Worm (Caenorhabditis elegans) whole organism, young adult: ENCODE data around the gene C16D9.6.
A peak's percentile ranks its signal among the peaks of the same experiment; 100 is the strongest.

ENCODE experiments used
- B0261.1 ChIP-seq: sonication (generic microtip); optimal IDR thresholded peaks from 2 replicates; lab custom pipeline; 2016; ENCODE audit warnings: mild to moderate bottlenecking, missing genetic modification characterization, moderate library complexity, missing compliant biosample characterization
- B0336.3 ChIP-seq: fragments of 200-800 bp; sonication (Bioruptor generic); IDR thresholded peaks from 2 replicates; pipeline ENCODE4 v1.3.6; 2022; ENCODE audit warnings: missing genetic modification characterization, missing compliant biosample characterization
- F10E7.11 ChIP-seq: sonication (generic microtip); optimal IDR thresholded peaks from 2 replicates; lab custom pipeline; 2017; ENCODE audit warnings: mild to moderate bottlenecking, missing genetic modification characterization, moderate library complexity, missing compliant biosample characterization
- F23B12.7 ChIP-seq: sonication (generic microtip); optimal IDR thresholded peaks from 2 replicates; lab custom pipeline; 2017; ENCODE audit warnings: missing genetic modification characterization, mild to moderate bottlenecking, missing compliant biosample characterization, antibody characterized with exemption, moderate library complexity; ENCODE audit not compliant: insufficient read depth
- F37B4.10 ChIP-seq: fragments of 200-800 bp; sonication (Bioruptor generic); IDR thresholded peaks from 2 replicates; pipeline ENCODE4 v1.3.6; 2022; ENCODE audit warnings: missing genetic modification characterization, missing compliant biosample characterization
- F39B2.1 ChIP-seq: fragments of 200-800 bp; sonication (Bioruptor generic); IDR thresholded peaks from 2 replicates; pipeline ENCODE4 v1.3.6; 2022; ENCODE audit warnings: missing genetic modification reagents, missing genetic modification characterization, missing compliant biosample characterization
- F55B11.4 ChIP-seq: sonication (generic microtip); optimal IDR thresholded peaks from 2 replicates; lab custom pipeline; 2016; ENCODE audit warnings: missing compliant biosample characterization, missing genetic modification characterization, borderline replicate concordance; ENCODE audit not compliant: insufficient read depth
- T26A5.8 ChIP-seq: sonication (generic microtip); optimal IDR thresholded peaks from 2 replicates; lab custom pipeline; 2016; ENCODE audit warnings: missing genetic modification characterization, missing compliant biosample characterization
- Y53G8AR.9 ChIP-seq: fragments of 200-800 bp; sonication (Bioruptor generic); conservative IDR thresholded peaks from 2 replicates; pipeline ENCODE4 v1.3.6; 2022; ENCODE audit warnings: missing genetic modification reagents, missing genetic modification characterization, missing compliant biosample characterization
- Y79H2A.3 ChIP-seq: fragments of 200-800 bp; sonication (Bioruptor generic); conservative IDR thresholded peaks from 2 replicates; pipeline ENCODE4 v1.3.6; 2022; ENCODE audit warnings: missing genetic modification reagents, missing genetic modification characterization, missing compliant biosample characterization
- ZK185.1 ChIP-seq: sonication (generic microtip); optimal IDR thresholded peaks from 2 replicates; lab custom pipeline; 2016; ENCODE audit warnings: mild to moderate bottlenecking, missing genetic modification characterization, missing compliant biosample characterization; ENCODE audit not compliant: poor library complexity, severe bottlenecking
- ama-1 ChIP-seq, 3 experiments: fragments of 150-350 bp in 1 of 3; sonication (generic microtip) in 2 of 3; optimal IDR thresholded peaks; 2 replicates each; lab custom pipeline; 2014 to 2018; ENCODE audit warnings: missing biosample characterization in 2 of 3, missing genetic modification characterization in 2 of 3, missing genetic modification reagents in 2 of 3
- aptf-2 ChIP-seq: fragments of 200-800 bp; sonication (Bioruptor generic); conservative IDR thresholded peaks from 2 replicates; pipeline ENCODE4 v1.3.6; 2022; ENCODE audit warnings: missing genetic modification reagents, missing genetic modification characterization, missing compliant biosample characterization
- aptf-3 ChIP-seq: fragments of 200-800 bp; sonication (Bioruptor generic); IDR thresholded peaks from 2 replicates; pipeline ENCODE4 v1.3.6; 2022; ENCODE audit warnings: missing genetic modification characterization, missing compliant biosample characterization
- atf-7 ChIP-seq: sonication (generic microtip); optimal IDR thresholded peaks from 2 replicates; lab custom pipeline; 2017; ENCODE audit warnings: mild to moderate bottlenecking, missing genetic modification characterization, missing compliant biosample characterization
- cebp-1 ChIP-seq, 2 experiments: fragments of 200-800 bp in 1 of 2; sonication (Bioruptor generic) in 1 of 2; sonication (generic microtip) in 1 of 2; IDR thresholded peaks in 1 of 2; optimal IDR thresholded peaks in 1 of 2; 2 replicates each; pipeline versions ENCODE4 v1.3.6 to Lab custom; 2017 to 2022; ENCODE audit warnings: missing compliant biosample characterization in 2 of 2, missing genetic modification characterization in 2 of 2, mild to moderate bottlenecking in 1 of 2, missing genetic modification reagents in 1 of 2, moderate library complexity in 1 of 2
- cebp-2 ChIP-seq: fragments of 200-800 bp; sonication (Bioruptor generic); IDR thresholded peaks from 2 replicates; pipeline ENCODE4 v1.3.6; 2022; ENCODE audit warnings: missing genetic modification characterization, missing compliant biosample characterization
- ceh-100 ChIP-seq: fragments of 200-800 bp; sonication (Bioruptor generic); IDR thresholded peaks from 2 replicates; pipeline ENCODE4 v1.3.6; 2022; ENCODE audit warnings: missing genetic modification reagents, missing genetic modification characterization, missing compliant biosample characterization
- dox-1 ChIP-seq: fragments of 200-800 bp; sonication (Bioruptor generic); IDR thresholded peaks from 2 replicates; pipeline ENCODE4 v1.3.6; 2022; ENCODE audit warnings: missing genetic modification reagents, missing genetic modification characterization, missing compliant biosample characterization
- dpff-1 ChIP-seq: sonication (generic microtip); optimal IDR thresholded peaks from 2 replicates; lab custom pipeline; 2017; ENCODE audit warnings: mild to moderate bottlenecking, missing genetic modification characterization, missing compliant biosample characterization
- egl-18 ChIP-seq: fragments of 200-800 bp; sonication (Bioruptor generic); IDR thresholded peaks from 2 replicates; pipeline ENCODE4 v1.3.6; 2022; ENCODE audit warnings: missing genetic modification reagents, missing genetic modification characterization, missing compliant biosample characterization
- egrh-3 ChIP-seq: fragments of 200-800 bp; sonication (Bioruptor generic); IDR thresholded peaks from 2 replicates; pipeline ENCODE4 v1.3.6; 2022; ENCODE audit warnings: missing genetic modification reagents, missing genetic modification characterization, missing compliant biosample characterization
- ets-4 ChIP-seq: fragments of 200-800 bp; sonication (Bioruptor generic); optimal IDR thresholded peaks from 2 replicates; lab custom pipeline; 2018; ENCODE audit warnings: mild to moderate bottlenecking, missing genetic modification characterization, missing compliant biosample characterization
- let-607 ChIP-seq, 2 experiments: fragments of 200-800 bp in 1 of 2; sonication (Bioruptor generic) in 1 of 2; sonication (generic microtip) in 1 of 2; optimal IDR thresholded peaks; 2 replicates each; lab custom pipeline; 2016 to 2018; ENCODE audit warnings: mild to moderate bottlenecking in 2 of 2, missing compliant biosample characterization in 2 of 2, missing genetic modification characterization in 2 of 2, moderate library complexity in 2 of 2, missing genotype in 1 of 2
- lin-26 ChIP-seq: fragments of 200-800 bp; sonication (Bioruptor generic); IDR thresholded peaks from 2 replicates; pipeline ENCODE4 v1.3.6; 2022; ENCODE audit warnings: missing genetic modification reagents, missing genetic modification characterization, missing compliant biosample characterization
- lsy-27 ChIP-seq: sonication (generic microtip); optimal IDR thresholded peaks from 2 replicates; lab custom pipeline; 2017; ENCODE audit warnings: missing genetic modification characterization, mild to moderate bottlenecking, missing compliant biosample characterization, antibody characterized with exemption, missing genotype, borderline replicate concordance; ENCODE audit not compliant: insufficient read depth
- madf-3 ChIP-seq: fragments of 200-800 bp; sonication (Bioruptor generic); IDR thresholded peaks from 2 replicates; pipeline ENCODE4 v1.3.6; 2022; ENCODE audit warnings: missing genetic modification reagents, missing genetic modification characterization, missing compliant biosample characterization
- mes-4 ChIP-seq: sonication (generic microtip); optimal IDR thresholded peaks from 2 replicates; lab custom pipeline; 2016; ENCODE audit warnings: missing genotype, missing genetic modification characterization, missing compliant biosample characterization
- nfyb-1 ChIP-seq: fragments of 200-800 bp; sonication (Bioruptor generic); IDR thresholded peaks from 2 replicates; pipeline ENCODE4 v1.3.6; 2022; ENCODE audit warnings: missing genetic modification reagents, missing genetic modification characterization, missing compliant biosample characterization
- nhr-80 ChIP-seq: sonication (generic microtip); optimal IDR thresholded peaks from 2 replicates; lab custom pipeline; 2016; ENCODE audit warnings: missing genetic modification characterization, missing compliant biosample characterization
- nhr-90 ChIP-seq: sonication (generic microtip); optimal IDR thresholded peaks from 2 replicates; lab custom pipeline; 2016; ENCODE audit warnings: missing genotype, mild to moderate bottlenecking, missing genetic modification characterization, missing compliant biosample characterization
- pbrm-1 ChIP-seq: fragments of 200-800 bp; sonication (Bioruptor generic); IDR thresholded peaks from 2 replicates; pipeline ENCODE4 v1.3.6; 2022; ENCODE audit warnings: missing genetic modification reagents, missing genetic modification characterization, missing compliant biosample characterization
- pha-4 ChIP-seq: fragments of 150-350 bp; sonication (generic microtip); optimal IDR thresholded peaks from 2 replicates; lab custom pipeline; 2014; ENCODE audit warnings: missing biosample characterization, missing genetic modification reagents, missing genetic modification characterization
- rcor-1 ChIP-seq: fragments of 200-800 bp; sonication (Bioruptor generic); IDR thresholded peaks from 2 replicates; pipeline ENCODE4 v1.3.6; 2022; ENCODE audit warnings: missing genetic modification reagents, missing genetic modification characterization, missing compliant biosample characterization
- repo-1 ChIP-seq: sonication (generic microtip); optimal IDR thresholded peaks from 2 replicates; lab custom pipeline; 2017; ENCODE audit warnings: mild to moderate bottlenecking, missing genetic modification characterization, missing compliant biosample characterization
- snpc-4 ChIP-seq, 5 experiments: fragments of 150-350 bp in 1 of 5; sonication (generic microtip) in 4 of 5; optimal IDR thresholded peaks; 2 replicates each; lab custom pipeline; 2014 to 2018; ENCODE audit warnings: missing genetic modification characterization in 5 of 5, missing biosample characterization in 3 of 5, antibody characterized with exemption in 2 of 5, mild to moderate bottlenecking in 2 of 5, missing compliant biosample characterization in 2 of 5, missing genotype in 2 of 5, moderate library complexity in 2 of 5, missing genetic modification reagents in 1 of 5
- somi-1 ChIP-seq: fragments of 200-800 bp; sonication (Bioruptor generic); optimal IDR thresholded peaks from 2 replicates; lab custom pipeline; 2018; ENCODE audit warnings: mild to moderate bottlenecking, missing genetic modification characterization, missing compliant biosample characterization
- sptf-2 ChIP-seq: fragments of 200-800 bp; sonication (Bioruptor generic); optimal IDR thresholded peaks from 2 replicates; lab custom pipeline; 2018; ENCODE audit warnings: mild to moderate bottlenecking, missing genetic modification characterization, missing compliant biosample characterization
- tbp1 ChIP-seq: fragments of 200-800 bp; sonication (Bioruptor generic); optimal IDR thresholded peaks from 2 replicates; lab custom pipeline; 2018; ENCODE audit warnings: mild to moderate bottlenecking, missing genetic modification characterization, missing compliant biosample characterization
- tlf-1 ChIP-seq: fragments of 200-800 bp; sonication (Bioruptor generic); optimal IDR thresholded peaks from 2 replicates; lab custom pipeline; 2018; ENCODE audit warnings: mild to moderate bottlenecking, missing genetic modification characterization, missing compliant biosample characterization
- zfh-2 ChIP-seq: fragments of 200-800 bp; sonication (Bioruptor generic); conservative IDR thresholded peaks from 2 replicates; pipeline ENCODE4 v1.3.6; 2022; ENCODE audit warnings: missing genetic modification reagents, missing genetic modification characterization, missing compliant biosample characterization
- ztf-22 ChIP-seq: fragments of 200-800 bp; sonication (Bioruptor generic); optimal IDR thresholded peaks from 2 replicates; lab custom pipeline; 2018; ENCODE audit warnings: mild to moderate bottlenecking, missing genetic modification characterization, moderate library complexity, missing compliant biosample characterization

Gene C16D9.6

DNA sequence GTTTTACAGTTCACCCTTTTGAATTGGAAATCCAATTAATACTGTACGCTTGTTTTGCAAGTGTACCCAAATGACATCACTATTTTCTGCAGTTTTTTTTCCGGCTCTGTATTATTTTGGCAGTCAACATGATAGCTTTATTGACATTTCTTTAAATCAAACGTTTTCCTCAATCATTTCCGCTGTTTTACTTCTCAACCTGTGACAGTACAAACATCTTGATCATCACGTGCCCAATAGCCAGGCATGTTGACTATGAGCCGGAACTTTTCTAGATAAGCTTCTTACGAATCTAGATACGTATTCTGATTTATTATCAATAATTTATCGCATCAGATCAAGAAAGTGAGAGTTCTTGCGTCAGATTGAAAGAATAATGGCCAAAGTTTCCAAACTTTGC is 19.8 kb upstream of the C16D9.6 start:
- TF ChIP-seq F55B11.4 (tag; lab: Kevin White, UChicago) (no peak), ztf-22 (peak; percentile 19), F37B4.10 (GFP tag; lab: Robert Waterston, UW) (no peak), cebp-2 (no peak), rcor-1 (no peak), ceh-100 (no peak), tbp1 (peak; percentile 9), ama-1 (optimal IDR thresholded peaks at IDR 0.05; lab: Kevin White, UChicago) (no peak), ama-1 (GFP tag; optimal IDR thresholded peaks at IDR 0.05; lab: Kevin White, UChicago) (no peak), cebp-1 (GFP tag; IDR thresholded peaks at IDR 0.05; lab: Robert Waterston, UW) (no peak), cebp-1 (tag; optimal IDR thresholded peaks at IDR 0.05; lab: Kevin White, UChicago) (peak; percentile 16), zfh-2 (no peak), F23B12.7 (tag; lab: Kevin White, UChicago) (no peak), nhr-80 (tag; lab: Kevin White, UChicago) (peak; percentile 69), B0336.3 (GFP tag; lab: Robert Waterston, UW) (0 out of 2 replicates have a peak, but pooled peaks have one; percentile 26), somi-1 (GFP tag; lab: Kevin White, UChicago) (no peak), nhr-90 (tag; lab: Kevin White, UChicago) (peak; percentile 5), ets-4 (GFP tag; lab: Kevin White, UChicago) (peak; percentile 35), let-607 (tag; optimal IDR thresholded peaks at IDR 0.05; lab: Kevin White, UChicago) (peak in 1 of 2 experiments; percentile 18), atf-7 (tag; lab: Kevin White, UChicago) (peak; percentile 86)

DNA sequence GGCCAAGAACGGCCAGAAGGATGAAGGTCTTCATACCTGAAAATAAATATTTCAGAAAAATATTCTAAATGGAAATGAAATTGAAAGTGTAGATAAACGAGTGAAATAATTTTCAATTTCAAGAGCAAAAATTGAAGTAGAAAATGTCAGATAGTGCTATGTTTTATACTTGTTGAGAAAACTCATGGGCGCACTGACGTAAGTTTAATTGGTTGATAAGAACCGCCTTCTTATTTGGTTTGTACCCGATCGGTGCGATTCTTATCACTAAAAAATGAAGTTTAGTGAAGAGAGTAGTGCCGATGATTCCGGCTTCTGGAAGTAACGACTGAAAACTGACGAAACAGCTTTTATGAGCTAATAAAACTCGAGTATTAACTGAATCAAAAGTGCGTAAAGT is 18.8 kb upstream of the C16D9.6 start, which contains the start of the genes asp-6 and asp-12:
Gene asp-6 (minus strand): TSS at position 36 of the 400 bp plus-strand sequence.
Gene asp-12 (plus strand): TSS at position 309 of the 400 bp plus-strand sequence.
- TF ChIP-seq pha-4 (tag; lab: Kevin White, UChicago) = no peak
- TF ChIP-seq nhr-80 (tag; lab: Kevin White, UChicago) = peak; percentile 80
- TF ChIP-seq, all 124 proteins: peak for 1

DNA sequence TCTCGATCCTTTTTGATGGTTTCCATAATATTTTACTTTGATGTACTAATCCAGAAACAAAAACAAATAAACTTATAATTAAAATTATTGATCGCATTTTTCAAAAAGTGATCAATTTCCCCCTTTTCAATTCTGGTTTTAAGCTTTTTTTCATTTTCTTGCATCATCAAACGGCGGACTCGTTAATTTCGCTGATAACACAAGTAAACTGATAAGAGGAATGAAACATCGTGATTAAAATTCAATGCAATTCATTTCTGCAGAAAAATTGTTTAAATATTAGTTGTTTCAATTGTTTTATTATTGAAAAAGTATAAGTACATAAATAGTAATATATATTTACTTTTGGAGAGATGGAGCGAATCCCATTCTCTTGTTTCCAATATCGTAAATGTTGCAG is 17.2 kb upstream of the C16D9.6 start:
- TF ChIP-seq sptf-2 (GFP tag; lab: Kevin White, UChicago) = no peak
- no peak for TF ChIP-seq ztf-22
- no peak for TF ChIP-seq F10E7.11 (tag; lab: Kevin White, UChicago)
- no peak for TF ChIP-seq F39B2.1
- no peak for TF ChIP-seq T26A5.8
- no peak for TF ChIP-seq egrh-3 (GFP tag; lab: Robert Waterston, UW)
- no peak for TF ChIP-seq snpc-4 (GFP tag; optimal IDR thresholded peaks at IDR 0.05; lab: Kevin White, UChicago)
- TF ChIP-seq snpc-4 (tag; optimal IDR thresholded peaks at IDR 0.05; lab: Kevin White, UChicago) = peak in 1 of 4 experiments; percentile 5
- TF ChIP-seq nhr-80 (tag; lab: Kevin White, UChicago) = peak; percentile 71
- TF ChIP-seq B0336.3 (GFP tag; lab: Robert Waterston, UW) = peak; percentile 16; the same call in 1 of the 2 replicates
- TF ChIP-seq cebp-2 = no peak
- TF ChIP-seq tlf-1 = peak; percentile 2
- no peak for TF ChIP-seq B0261.1 (tag; lab: Kevin White, UChicago)
- no peak for TF ChIP-seq madf-3 (GFP tag; lab: Robert Waterston, UW)
- TF ChIP-seq pbrm-1 = no peak
- TF ChIP-seq lsy-27 (tag; lab: Kevin White, UChicago) = no peak
- no peak for TF ChIP-seq ets-4 (GFP tag; lab: Kevin White, UChicago)
- TF ChIP-seq aptf-2 = no peak
- TF ChIP-seq egl-18 (GFP tag; lab: Robert Waterston, UW) = no peak
- TF ChIP-seq ZK185.1 (tag; lab: Kevin White, UChicago) = no peak
- TF ChIP-seq mes-4 = no peak
- TF ChIP-seq Y53G8AR.9 (GFP tag; lab: Robert Waterston, UW) = peak; percentile 69
- peak in 1 of 2 experiments; percentile 13 for TF ChIP-seq let-607 (tag; optimal IDR thresholded peaks at IDR 0.05; lab: Kevin White, UChicago)
- peak; percentile 7 for TF ChIP-seq tbp1
- TF ChIP-seq nfyb-1 = 0 out of 2 replicates have a peak, but pooled peaks have one; percentile 24
- TF ChIP-seq Y79H2A.3 (GFP tag; lab: Robert Waterston, UW) = no peak
- TF ChIP-seq repo-1 (tag; lab: Kevin White, UChicago) = no peak
- TF ChIP-seq dpff-1 (tag; lab: Kevin White, UChicago) = no peak
- no peak for TF ChIP-seq aptf-3 (GFP tag; lab: Robert Waterston, UW)
- TF ChIP-seq lin-26 (GFP tag; lab: Robert Waterston, UW) = no peak
- TF ChIP-seq dox-1 (GFP tag; lab: Robert Waterston, UW) = no peak
